Worm (Caenorhabditis elegans) whole organism, L4/young adult: ENCODE data around the gene col-130.

Experiments
- W03F9.2 ChIP-seq: fragments of 150-350 bp; optimal IDR thresholded peaks from 2 replicates; lab custom pipeline; 2014; ENCODE audit warnings: missing biosample characterization, missing genetic modification characterization
- dao-5 ChIP-seq: sonication (generic microtip); optimal IDR thresholded peaks from 2 replicates; lab custom pipeline; 2016; ENCODE audit warnings: missing genotype, missing genetic modification characterization, moderate library complexity, missing compliant biosample characterization
- him-1 ChIP-seq: sonication (generic microtip); optimal IDR thresholded peaks from 2 replicates; lab custom pipeline; 2016; ENCODE audit warnings: missing genotype, missing genetic modification reagents, missing genetic modification characterization, missing compliant biosample characterization

DNA sequence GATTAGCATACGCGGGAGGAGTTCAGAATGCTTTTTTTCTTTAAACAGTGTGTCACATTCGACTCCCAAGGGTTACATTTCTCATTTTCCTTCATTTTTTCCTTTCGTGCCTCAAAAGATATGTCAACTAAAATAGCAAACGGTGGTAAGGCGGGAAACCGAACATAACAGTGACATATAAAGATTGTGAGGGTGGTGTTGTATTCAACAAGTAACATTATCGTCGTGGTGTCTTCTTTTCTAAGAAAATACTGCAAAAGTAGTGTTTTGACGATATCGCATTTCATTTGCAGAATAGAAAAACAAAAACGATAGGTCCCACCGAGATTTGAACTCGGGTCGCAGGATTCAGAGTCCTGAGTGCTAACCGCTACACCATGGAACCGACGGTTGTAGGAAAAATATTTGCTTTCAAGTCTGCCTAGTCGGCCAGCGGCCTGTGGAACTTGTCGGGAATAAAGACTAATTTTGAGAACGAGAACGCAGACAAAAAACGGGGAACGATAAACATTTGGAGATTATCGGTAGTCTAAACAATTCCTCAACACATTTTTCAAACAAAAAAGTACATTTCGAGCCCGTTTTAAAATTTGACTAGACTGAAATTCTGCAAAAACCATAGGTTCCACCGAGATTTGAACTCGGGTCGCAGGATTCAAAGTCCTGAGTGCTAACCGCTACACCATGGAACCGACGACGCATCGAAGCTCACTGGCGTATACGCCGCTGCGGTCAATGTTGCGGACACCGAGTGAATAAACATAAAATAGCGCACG lies 11.5 kb downstream of the col-130 start:
- TF ChIP-seq him-1 (tag; lab: Kevin White, UChicago) (no peak), dao-5 (tag; lab: Kevin White, UChicago) (no peak), W03F9.2 (tag; lab: Kevin White, UChicago) (no peak)
